Worm (Caenorhabditis elegans) whole organism, midembryonic: ENCODE data around the gene C16C8.11.
"Not testable (repeated sequence)": the region's sequence is repeated elsewhere in the genome, so short reads cannot be mapped to it uniquely, and the experiment has no call there.

ENCODE experiments used
- T22C8.4 ChIP-seq: fragments of 200-800 bp; sonication (Bioruptor generic); IDR thresholded peaks from 2 replicates; pipeline ENCODE4 v1.3.6; 2022; ENCODE audit warnings: missing genetic modification characterization, missing compliant biosample characterization
- cog-1 ChIP-seq: sonication (generic microtip); optimal IDR thresholded peaks from 2 replicates; lab custom pipeline; 2016; ENCODE audit warnings: missing genetic modification characterization, missing compliant biosample characterization
- flt-1 ChIP-seq: fragments of 200-800 bp; sonication (Bioruptor generic); IDR thresholded peaks from 2 replicates; pipeline ENCODE4 v1.3.6; 2022; ENCODE audit warnings: missing genetic modification characterization, missing compliant biosample characterization
- klf-2 ChIP-seq: fragments of 200-800 bp; sonication (Bioruptor generic); conservative IDR thresholded peaks from 2 replicates; pipeline ENCODE4 v1.3.6; 2022; ENCODE audit warnings: missing genetic modification reagents, missing genetic modification characterization, missing compliant biosample characterization
- med-1 ChIP-seq: sonication (generic microtip); optimal IDR thresholded peaks from 2 replicates; lab custom pipeline; 2017; ENCODE audit warnings: missing genetic modification characterization, mild to moderate bottlenecking, missing compliant biosample characterization, antibody characterized with exemption, missing genetic modification reagents; ENCODE audit not compliant: insufficient read depth
- ref-1 ChIP-seq: fragments of 200-800 bp; sonication (Bioruptor generic); conservative IDR thresholded peaks from 2 replicates; pipeline ENCODE4 v1.3.6; 2022; ENCODE audit warnings: missing genetic modification reagents, missing genetic modification characterization, missing compliant biosample characterization
- tab-1 ChIP-seq: fragments of 200-800 bp; sonication (Bioruptor generic); IDR thresholded peaks from 2 replicates; pipeline ENCODE4 v1.3.6; 2022; ENCODE audit warnings: missing genetic modification characterization, missing compliant biosample characterization
- ztf-23 ChIP-seq: fragments of 200-800 bp; sonication (Bioruptor generic); IDR thresholded peaks from 2 replicates; pipeline ENCODE4 v1.3.6; 2022; ENCODE audit warnings: missing genetic modification reagents, missing genetic modification characterization, missing compliant biosample characterization
- ztf-29 ChIP-seq: fragments of 200-800 bp; sonication (Bioruptor generic); IDR thresholded peaks from 2 replicates; pipeline ENCODE4 v1.3.6; 2022; ENCODE audit warnings: missing genetic modification reagents, missing genetic modification characterization, missing compliant biosample characterization

C16C8.11 gene

DNA sequence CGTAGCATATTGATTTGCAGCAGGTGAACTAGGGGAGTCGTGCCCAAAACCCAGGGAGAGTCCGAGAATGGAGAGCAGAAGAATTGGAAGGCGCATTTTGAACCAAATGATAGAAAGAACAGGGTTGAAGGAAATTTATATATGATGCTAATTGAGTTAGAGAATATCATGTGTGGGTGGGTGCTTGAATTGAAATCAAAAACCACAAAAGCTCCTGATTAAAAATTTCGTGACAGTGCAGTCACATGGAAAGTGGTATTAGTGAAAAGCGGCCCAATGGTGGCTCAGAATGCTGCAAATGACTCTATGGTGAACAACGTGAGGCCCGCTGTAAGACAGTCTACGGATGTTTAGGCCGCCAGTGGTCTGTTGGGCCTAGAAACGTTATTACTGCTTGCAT lies 8.1 kb downstream of the C16C8.11 start, which contains the start of gene C16C8.8:
TSS of gene C16C8.8 (minus strand) at position 101 of the 400 bp plus-strand sequence.
- TF ChIP-seq klf-2 (GFP tag; lab: Robert Waterston, UW), result no peak
- TF ChIP-seq flt-1, result no peak
- TF ChIP-seq ref-1, result no peak
- no peak for TF ChIP-seq ztf-23 (GFP tag; lab: Robert Waterston, UW)
- TF ChIP-seq tab-1 (GFP tag; lab: Robert Waterston, UW), result no peak
- no peak for TF ChIP-seq med-1
- TF ChIP-seq cog-1 (tag; lab: Kevin White, UChicago), result no peak
- no peak for TF ChIP-seq ztf-29 (GFP tag; lab: Robert Waterston, UW)
- TF ChIP-seq T22C8.4, result no peak

DNA sequence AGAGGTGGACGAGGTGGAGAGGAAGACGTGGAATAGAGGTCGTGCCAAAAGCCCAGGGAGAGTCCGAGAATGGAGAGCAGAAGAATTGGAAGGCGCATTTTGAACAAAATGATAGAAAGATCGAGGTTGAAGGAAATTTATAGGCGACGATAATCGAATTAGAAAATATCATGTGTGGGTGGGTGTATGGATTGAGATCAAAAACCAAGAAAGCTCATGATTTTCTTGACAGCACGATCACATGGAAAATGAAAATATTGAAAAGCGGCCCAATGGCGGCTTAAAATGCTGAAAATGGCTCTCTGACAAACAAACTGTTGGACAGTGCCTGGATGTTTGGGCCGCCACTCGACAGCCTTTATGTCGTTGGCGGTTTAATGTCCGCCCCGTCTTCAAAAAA lies 9.6 kb downstream of the C16C8.11 start, which contains the start of gene C16C8.9:
TSS of gene C16C8.9 (minus strand) at position 101 of the 400 bp plus-strand sequence.
- no peak for TF ChIP-seq ztf-23 (GFP tag; lab: Robert Waterston, UW)
- no peak for TF ChIP-seq flt-1

DNA sequence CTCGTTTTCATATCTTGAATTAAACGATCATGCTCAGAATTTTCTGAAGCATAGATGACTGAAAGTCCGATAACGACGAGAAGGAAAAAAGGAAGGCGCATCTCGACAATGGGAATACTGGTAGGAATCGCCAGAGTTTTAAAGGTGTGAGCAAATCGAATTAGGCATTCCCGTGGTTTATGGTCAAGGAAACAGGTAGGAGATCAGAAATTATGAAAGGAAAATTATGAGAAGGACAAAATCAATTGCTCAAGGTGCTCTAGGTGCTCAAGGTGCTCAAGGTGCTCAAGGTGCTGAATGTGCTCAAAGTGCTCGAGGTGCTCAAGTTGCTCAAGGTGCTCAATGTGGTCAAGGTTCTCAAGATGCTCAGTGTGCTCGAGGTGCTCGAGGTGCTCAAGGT lies 11.1 kb downstream of the C16C8.11 start, which contains the start of gene C16C8.10:
TSS of gene C16C8.10 (minus strand) at position 101 of the 400 bp plus-strand sequence.
- TF ChIP-seq ztf-23 (GFP tag; lab: Robert Waterston, UW); cog-1 (tag; lab: Kevin White, UChicago); ref-1: not testable (repeated sequence)

DNA sequence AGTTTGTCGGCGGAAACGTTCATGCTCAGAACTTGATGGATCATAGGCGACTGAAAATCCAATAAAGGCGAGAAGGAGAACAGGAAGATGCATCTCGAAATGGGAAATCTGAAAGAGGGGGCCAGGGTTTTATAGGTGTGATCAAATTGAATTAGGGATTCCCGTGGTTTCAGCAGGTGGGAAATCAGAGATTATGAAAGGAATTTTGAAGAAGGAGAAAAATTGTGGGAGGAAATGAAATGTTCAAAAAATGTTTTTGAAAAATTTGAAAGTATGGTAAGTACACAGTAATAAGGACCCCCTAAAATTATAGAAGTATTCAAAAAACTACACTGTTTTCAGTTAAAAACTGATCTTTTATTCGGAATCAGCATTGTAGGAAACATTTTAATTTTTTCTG lies 17.0 kb downstream of the C16C8.11 start, which contains the start of gene Y49F6B.20:
TSS of gene Y49F6B.20 (minus strand) at position 101 of the 400 bp plus-strand sequence.
- TF ChIP-seq med-1 (no peak), T22C8.4 (no peak), ztf-29 (GFP tag; lab: Robert Waterston, UW) (no peak), klf-2 (GFP tag; lab: Robert Waterston, UW) (no peak), ztf-23 (GFP tag; lab: Robert Waterston, UW) (no peak), flt-1 (no peak), tab-1 (GFP tag; lab: Robert Waterston, UW) (no peak), cog-1 (tag; lab: Kevin White, UChicago) (no peak), ref-1 (no peak)

- no peak for TF ChIP-seq klf-2 (GFP tag; lab: Robert Waterston, UW)
- TF ChIP-seq ztf-29 (GFP tag; lab: Robert Waterston, UW), result no peak
- no peak for TF ChIP-seq med-1
- no peak for TF ChIP-seq ztf-23 (GFP tag; lab: Robert Waterston, UW)
- no peak for TF ChIP-seq flt-1
- no peak for TF ChIP-seq tab-1 (GFP tag; lab: Robert Waterston, UW)
- no peak for TF ChIP-seq cog-1 (tag; lab: Kevin White, UChicago)
- no peak for TF ChIP-seq T22C8.4
- no peak for TF ChIP-seq ref-1
Observed at ce11 chrII:3471603-3472002, 18.1 kb downstream of the C16C8.11 start, which contains the start of gene Y49F6B.13. Gene Y49F6B.13 (minus strand): TSS chrII:3471703.

ce11 chrII:3472316-3472715 lies 18.8 kb downstream of the C16C8.11 start, which contains the start of gene Y49F6B.12:
Gene Y49F6B.12 (minus strand): TSS chrII:3472416.
- TF ChIP-seq ztf-23 (GFP tag; lab: Robert Waterston, UW) (no peak), tab-1 (GFP tag; lab: Robert Waterston, UW) (no peak), klf-2 (GFP tag; lab: Robert Waterston, UW) (no peak), T22C8.4 (no peak), cog-1 (tag; lab: Kevin White, UChicago) (no peak), ref-1 (no peak), flt-1 (no peak), ztf-29 (GFP tag; lab: Robert Waterston, UW) (no peak), med-1 (no peak)

DNA sequence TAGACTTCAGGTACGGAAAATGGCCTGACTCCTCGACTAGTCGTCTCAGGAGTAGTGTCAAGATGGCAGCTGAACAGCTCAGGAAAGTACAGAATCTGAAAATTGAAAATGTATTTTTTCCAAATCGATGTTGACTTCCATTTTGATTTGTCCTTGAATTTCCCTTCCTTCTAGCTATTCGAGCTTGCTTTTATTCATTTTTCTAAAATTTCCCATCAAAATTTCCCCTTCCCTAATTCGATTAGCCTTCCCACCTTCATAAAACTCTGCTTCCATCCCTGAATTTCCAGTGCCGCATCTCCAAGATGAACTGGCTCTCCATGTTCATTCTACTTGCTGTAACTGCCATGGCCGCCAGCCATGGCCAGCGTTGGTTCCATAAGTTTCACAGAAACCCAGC lies 19.3 kb downstream of the C16C8.11 start, which contains the start of gene Y49F6B.6:
TSS of gene Y49F6B.6 (plus strand) at position 301 of the 400 bp plus-strand sequence.
- no peak for TF ChIP-seq tab-1 (GFP tag; lab: Robert Waterston, UW)
- TF ChIP-seq ref-1, result no peak

DNA sequence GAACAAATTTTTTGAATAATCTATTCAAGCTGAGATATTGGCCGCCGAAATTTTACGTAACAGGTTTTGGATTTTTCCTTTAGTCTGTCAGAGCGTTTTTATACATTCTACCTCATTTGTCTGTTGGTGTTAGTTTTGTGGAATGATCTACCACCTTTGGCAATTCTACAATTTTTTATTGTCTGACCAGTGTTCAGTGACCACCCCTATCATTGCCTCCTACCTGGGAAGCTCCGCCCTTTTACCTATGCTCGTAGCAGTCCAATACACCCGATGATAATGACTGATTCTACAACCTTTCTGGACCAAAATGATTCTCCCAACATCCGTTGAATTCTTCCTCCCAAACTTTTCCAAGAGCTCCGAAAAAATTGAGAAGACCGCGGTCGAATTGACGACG lies 20.2 kb downstream of the C16C8.11 start, which contains the start of gene sdz-32:
TSS of gene sdz-32 (plus strand) at position 301 of the 400 bp plus-strand sequence.
- TF ChIP-seq klf-2 (GFP tag; lab: Robert Waterston, UW), result no peak
- no peak for TF ChIP-seq ztf-29 (GFP tag; lab: Robert Waterston, UW)
- no peak for TF ChIP-seq flt-1
- no peak for TF ChIP-seq cog-1 (tag; lab: Kevin White, UChicago)
- no peak for TF ChIP-seq ztf-23 (GFP tag; lab: Robert Waterston, UW)
- TF ChIP-seq T22C8.4, result no peak
- TF ChIP-seq med-1, result no peak
- TF ChIP-seq tab-1 (GFP tag; lab: Robert Waterston, UW), result no peak
- no peak for TF ChIP-seq ref-1

DNA sequence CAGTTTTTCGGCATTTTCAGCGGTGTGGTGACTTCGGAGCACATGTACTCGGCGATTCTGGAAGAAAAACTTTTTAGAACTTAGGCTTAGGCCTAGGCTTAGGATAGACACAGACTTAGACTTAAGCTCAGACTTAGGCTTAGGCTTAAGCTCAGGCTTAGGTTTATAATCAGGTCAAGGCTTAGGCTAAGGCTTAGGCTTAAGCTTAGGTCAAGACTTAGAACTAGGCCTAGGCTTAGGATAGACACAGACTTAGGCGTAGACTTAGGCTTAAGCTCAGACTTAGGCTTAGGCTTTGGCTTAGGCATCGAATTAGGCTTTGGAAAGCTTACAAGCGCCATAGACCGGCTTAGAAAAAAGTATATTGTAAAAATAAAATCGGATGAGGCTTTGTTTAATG lies 23.0 kb downstream of the C16C8.11 start:
- TF ChIP-seq ztf-29 (GFP tag; lab: Robert Waterston, UW) (0 out of 2 replicates have a peak, but pooled peaks have one; percentile 13), klf-2 (GFP tag; lab: Robert Waterston, UW) (no peak)

- TF ChIP-seq med-1 (no peak), flt-1 (no peak), T22C8.4 (no peak), ztf-23 (GFP tag; lab: Robert Waterston, UW) (no peak)
Observed at ce11 chrII:3477171-3477570, 23.7 kb downstream of the C16C8.11 start, which contains the start of gene fbxb-104. Gene fbxb-104 (minus strand): TSS chrII:3477271.

- no peak for TF ChIP-seq ztf-29 (GFP tag; lab: Robert Waterston, UW)
- no peak for TF ChIP-seq flt-1
- TF ChIP-seq med-1, result no peak
- no peak for TF ChIP-seq T22C8.4
- TF ChIP-seq cog-1 (tag; lab: Kevin White, UChicago), result no peak
- TF ChIP-seq klf-2 (GFP tag; lab: Robert Waterston, UW), result no peak
- TF ChIP-seq ztf-23 (GFP tag; lab: Robert Waterston, UW), result no peak
- no peak for TF ChIP-seq tab-1 (GFP tag; lab: Robert Waterston, UW)
- no peak for TF ChIP-seq ref-1
Observed at ce11 chrII:3481584-3481983, 28.1 kb downstream of the C16C8.11 start, which contains the start of gene Y49F6B.8. Gene Y49F6B.8 (minus strand): TSS chrII:3481684.
